Worm (Caenorhabditis elegans): ENCODE measurements around the gene srh-290.

DNA sequence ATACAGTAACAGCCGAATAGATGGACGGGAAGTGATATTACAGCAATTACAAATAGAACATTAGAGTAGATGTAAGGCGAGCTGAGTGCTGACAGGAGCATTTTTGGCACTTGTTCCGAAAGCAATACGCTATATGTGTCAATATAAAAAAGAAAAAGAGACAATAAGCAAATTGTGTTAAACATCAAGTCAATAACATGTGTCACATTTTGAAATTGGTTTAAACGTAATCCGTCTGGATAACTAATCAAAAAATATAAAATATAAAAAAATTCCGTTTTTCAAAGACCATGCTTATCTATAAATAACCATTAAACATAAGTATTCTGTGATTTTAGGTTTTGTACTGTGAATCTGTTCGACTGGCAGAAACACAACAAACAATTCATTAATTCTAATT, 5.4 kb downstream of the srh-290 start, which contains the start of gene srh-288:
- TF ChIP-seq dao-5 (tag; optimal IDR thresholded peaks at IDR 0.05) (no peak), him-1 (tag; optimal IDR thresholded peaks at IDR 0.05) (no peak), W03F9.2 (tag; optimal IDR thresholded peaks at IDR 0.05) (no peak)
